Worm (Caenorhabditis elegans) whole organism, L4/young adult: ENCODE measurements around the gene F46F5.14.

ENCODE experiments used
- W03F9.2 ChIP-seq: fragments of 150-350 bp; optimal IDR thresholded peaks from 2 replicates; lab custom pipeline; 2014; ENCODE audit warnings: missing biosample characterization, missing genetic modification characterization
- him-1 ChIP-seq: sonication (generic microtip); optimal IDR thresholded peaks from 2 replicates; lab custom pipeline; 2016; ENCODE audit warnings: missing genotype, missing genetic modification reagents, missing genetic modification characterization, missing compliant biosample characterization

ce11 chrII:753469-753868, 46.3 kb upstream of the F46F5.14 start:
- TF ChIP-seq W03F9.2 (tag; lab: Kevin White, UChicago) = no peak
- no peak for TF ChIP-seq him-1
